Fruit fly (Drosophila melanogaster): ENCODE measurements around the gene CG32037.

Gene CG32037

DNA sequence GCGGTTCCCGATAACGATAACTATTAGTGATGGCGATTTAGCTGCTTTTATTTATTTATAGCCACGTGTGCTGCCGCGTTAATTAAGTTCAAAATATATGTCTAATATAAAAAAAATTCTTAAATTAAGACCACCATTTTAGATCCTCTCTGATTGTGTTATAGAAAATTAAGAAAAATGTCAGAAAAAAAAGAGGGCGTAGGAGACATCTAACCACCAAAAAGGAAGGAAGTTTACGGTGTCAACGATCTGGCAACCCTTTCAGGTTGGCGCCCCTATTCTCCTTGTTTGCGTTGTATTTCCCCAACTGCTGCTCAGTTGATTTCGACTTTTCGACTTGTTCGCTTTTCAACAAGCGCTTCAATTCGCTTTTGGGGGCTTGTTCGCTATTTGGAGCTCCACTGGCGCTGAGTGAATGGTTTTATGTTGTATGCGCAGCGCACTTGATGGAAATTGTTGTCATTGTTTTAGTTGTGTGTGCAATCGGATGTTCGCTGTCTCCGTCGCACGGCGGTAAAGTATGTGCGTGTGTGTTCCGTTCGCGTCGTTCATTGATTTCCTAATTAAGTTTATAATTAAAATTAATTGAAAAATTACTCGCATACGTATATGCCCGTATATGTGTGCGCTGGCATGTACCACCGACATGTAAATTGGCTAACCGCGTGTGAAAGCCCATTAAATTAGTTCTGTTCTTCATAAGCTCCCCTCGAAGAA is 31.1 kb downstream of the CG32037 start, which contains the start of the genes CG3434 and CG44838 (continued):
- TF ChIP-seq CG4854 (GFP tag; optimal IDR thresholded peaks at IDR 0.05) (peak; percentile 48), ap (GFP tag; IDR thresholded peaks at IDR 0.05) (peak; percentile 35; the same call in 1 of the 2 replicates), prd (optimal IDR thresholded peaks at IDR 0.05) (no peak), prd (GFP tag; IDR thresholded peaks at IDR 0.05) (peak; percentile 86), lov (optimal IDR thresholded peaks at IDR 0.05) (no peak), lov (GFP tag; IDR thresholded peaks at IDR 0.05) (0 out of 3 replicates have a peak, but pooled peaks have one; percentile 35), CG17612 (GFP tag; IDR thresholded peaks at IDR 0.05) (no peak), CG10462 (GFP tag; optimal IDR thresholded peaks at IDR 0.05) (peak; percentile 73), CG14014 (GFP tag; IDR thresholded peaks at IDR 0.05) (peak; percentile 70), sqz (GFP tag; optimal IDR thresholded peaks at IDR 0.05) (peak; percentile 65), ewg (GFP tag; optimal IDR thresholded peaks at IDR 0.05) (peak; percentile 69), HmgZ (tag; optimal IDR thresholded peaks at IDR 0.05) (peak; percentile 82), CG11456 (GFP tag; IDR thresholded peaks at IDR 0.05) (peak; percentile 79), CG1832 (GFP tag; optimal IDR thresholded peaks at IDR 0.05) (peak; percentile 18), CG7556 (GFP tag; optimal IDR thresholded peaks at IDR 0.05) (peak; percentile 72), CG12071 (GFP tag; optimal IDR thresholded peaks at IDR 0.05) (peak; percentile 18), al (GFP tag; IDR thresholded peaks at IDR 0.05) (peak; percentile 43), CG17385 (GFP tag; optimal IDR thresholded peaks at IDR 0.05) (peak; percentile 73), cas (GFP tag; IDR thresholded peaks at IDR 0.05) (0 out of 2 replicates have a peak, but pooled peaks have one; percentile 65), CTCF (GFP tag; optimal IDR thresholded peaks at IDR 0.05) (peak; percentile 60), ken (GFP tag; IDR thresholded peaks at IDR 0.05) (peak; percentile 70; the same call in 1 of the 3 replicates), Fer3 (tag; optimal IDR thresholded peaks at IDR 0.05) (peak; percentile 71), Asciz (GFP tag; optimal IDR thresholded peaks at IDR 0.05) (peak; percentile 58), Abd-B (GFP tag; optimal IDR thresholded peaks at IDR 0.05) (peak; percentile 86), CG9797 (GFP tag; optimal IDR thresholded peaks at IDR 0.05) (peak; percentile 25), CG34422 (GFP tag; IDR thresholded peaks at IDR 0.05) (peak; percentile 42; the same call in 1 of the 3 replicates), mirr (GFP tag; optimal IDR thresholded peaks at IDR 0.05) (peak; percentile 44), D19A (tag; optimal IDR thresholded peaks at IDR 0.05) (peak; percentile 75), bab2 (GFP tag; optimal IDR thresholded peaks at IDR 0.05) (peak; percentile 76), CG17328 (GFP tag; IDR thresholded peaks at IDR 0.05) (peak; percentile 74), CG12104 (GFP tag; optimal IDR thresholded peaks at IDR 0.05) (peak; percentile 54), CG8359 (GFP tag; optimal IDR thresholded peaks at IDR 0.05; ENCODE audit: borderline replicate concordance) (no peak), CG10565 (GFP tag; optimal IDR thresholded peaks at IDR 0.05) (peak; percentile 11), CG15601 (tag; optimal IDR thresholded peaks at IDR 0.05) (peak; percentile 98), org-1 (GFP tag; optimal IDR thresholded peaks at IDR 0.05) (no peak), Xrp1 (GFP tag; IDR thresholded peaks at IDR 0.05) (peak; percentile 86), pnt (GFP tag; optimal IDR thresholded peaks at IDR 0.05) (peak; percentile 53), CG30403 (GFP tag; optimal IDR thresholded peaks at IDR 0.05) (peak; percentile 88), ind (GFP tag; optimal IDR thresholded peaks at IDR 0.05) (peak; percentile 81), CG9215 (GFP tag; IDR thresholded peaks at IDR 0.05) (peak; percentile 58), fd96Cb (tag; optimal IDR thresholded peaks at IDR 0.05) (peak; percentile 64), BtbVII (GFP tag; optimal IDR thresholded peaks at IDR 0.05) (peak; percentile 81), tin (GFP tag; optimal IDR thresholded peaks at IDR 0.05) (peak; percentile 84), dati (GFP tag; IDR thresholded peaks at IDR 0.05) (peak; percentile 45; the same call in 1 of the 2 replicates), CG10654 (GFP tag; optimal IDR thresholded peaks at IDR 0.05) (peak; percentile 77), CG2875 (GFP tag; optimal IDR thresholded peaks at IDR 0.05) (peak; percentile 45), fu2 (GFP tag; optimal IDR thresholded peaks at IDR 0.05) (peak; percentile 39), HHEX (GFP tag; optimal IDR thresholded peaks at IDR 0.05) (peak; percentile 62), gem (tag; optimal IDR thresholded peaks at IDR 0.05) (peak; percentile 88), ro (GFP tag; IDR thresholded peaks at IDR 0.05) (no peak)

All from whole organism, embryonic.